Fruit fly (Drosophila melanogaster) whole organism, embryonic: ENCODE results near the gene ebo.

Experiments used
- ATbp ChIP-seq: fragments of 200-800 bp; sonication (Bioruptor generic); optimal IDR thresholded peaks from 2 replicates; lab custom pipeline; 2017; ENCODE audit warnings: missing biosample characterization, mild to moderate bottlenecking, missing genetic modification characterization, missing genetic modification reagents
- CG11504 ChIP-seq: fragments of 200-800 bp; sonication (Bioruptor generic); optimal IDR thresholded peaks from 3 replicates; lab custom pipeline; 2019; ENCODE audit warnings: missing biosample characterization, mild to moderate bottlenecking, missing genetic modification characterization, moderate library complexity
- CG15514 ChIP-seq: fragments of 200-800 bp; sonication (Bioruptor generic); optimal IDR thresholded peaks from 3 replicates; lab custom pipeline; 2017; ENCODE audit warnings: missing biosample characterization, missing genetic modification characterization, mild to moderate bottlenecking, moderate library complexity, missing genetic modification reagents
- CG17385 ChIP-seq: fragments of 200-800 bp; sonication (Bioruptor generic); optimal IDR thresholded peaks from 3 replicates; lab custom pipeline; 2018; ENCODE audit warnings: missing biosample characterization, mild to moderate bottlenecking, missing genetic modification characterization
- CG18262 ChIP-seq: fragments of 200-800 bp; optimal IDR thresholded peaks from 3 replicates; lab custom pipeline; 2019; ENCODE audit warnings: missing biosample characterization, mild to moderate bottlenecking, missing genetic modification characterization, moderate library complexity
- CG18599 ChIP-seq: fragments of 200-800 bp; sonication (Bioruptor generic); optimal IDR thresholded peaks from 3 replicates; lab custom pipeline; 2017; ENCODE audit warnings: missing biosample characterization, missing genetic modification characterization, mild to moderate bottlenecking, moderate library complexity, missing genetic modification reagents
- CG2712 ChIP-seq: fragments of 200-800 bp; optimal IDR thresholded peaks from 3 replicates; lab custom pipeline; 2019; ENCODE audit warnings: missing biosample characterization, mild to moderate bottlenecking, missing genetic modification characterization, moderate library complexity
- CG30020 ChIP-seq: fragments of 200-800 bp; optimal IDR thresholded peaks from 2 replicates; lab custom pipeline; 2019; ENCODE audit warnings: missing biosample characterization, mild to moderate bottlenecking, missing genetic modification characterization, moderate library complexity
- CG32532 ChIP-seq: fragments of 200-800 bp; sonication (Bioruptor generic); IDR thresholded peaks from 2 replicates; pipeline ENCODE4 v1.3.6; 2022; ENCODE audit warnings: missing biosample characterization, missing genetic modification characterization
- CG3847 ChIP-seq: fragments of 200-800 bp; sonication (Bioruptor generic); IDR thresholded peaks from 2 replicates; pipeline ENCODE4 v1.3.6; 2022; ENCODE audit warnings: missing biosample characterization, missing genetic modification characterization
- CG5953 ChIP-seq: fragments of 200-800 bp; sonication (Bioruptor generic); IDR thresholded peaks from 2 replicates; pipeline ENCODE4 v1.3.6; 2022; ENCODE audit warnings: missing biosample characterization, missing genetic modification characterization
- CG6272 ChIP-seq: fragments of 200-800 bp; sonication (Bioruptor generic); IDR thresholded peaks from 2 replicates; pipeline ENCODE4 v1.3.6; 2022; ENCODE audit warnings: missing biosample characterization, missing genetic modification characterization
- CG7372 ChIP-seq: fragments of 200-800 bp; sonication (Bioruptor generic); IDR thresholded peaks from 2 replicates; pipeline ENCODE4 v1.3.6; 2022; ENCODE audit warnings: missing biosample characterization, missing genetic modification characterization
- CG8281 ChIP-seq: fragments of 200-800 bp; sonication (Bioruptor generic); optimal IDR thresholded peaks from 2 replicates; lab custom pipeline; 2018; ENCODE audit warnings: missing biosample characterization, mild to moderate bottlenecking, missing genetic modification characterization, moderate library complexity
- CG8359 ChIP-seq: fragments of 200-800 bp; sonication (Bioruptor generic); optimal IDR thresholded peaks from 2 replicates; lab custom pipeline; 2017; ENCODE audit warnings: missing biosample characterization, mild to moderate bottlenecking, missing genetic modification characterization, borderline replicate concordance
- D ChIP-seq, 2 experiments: fragments of 200-800 bp in 1 of 2; fragments of >200 bp in 1 of 2; sonication (Bioruptor generic) in 1 of 2; optimal IDR thresholded peaks; 2 replicates in 1 of 2; 3 replicates in 1 of 2; lab custom pipeline; 2017; ENCODE audit warnings: mild to moderate bottlenecking in 1 of 2, missing biosample characterization in 1 of 2, missing genetic modification characterization in 1 of 2, missing genetic modification reagents in 1 of 2
- Drgx ChIP-seq: fragments of 200-800 bp; sonication (Bioruptor generic); IDR thresholded peaks from 2 replicates; pipeline ENCODE4 v1.3.6; 2022; ENCODE audit warnings: missing biosample characterization, missing genetic modification characterization
- HHEX ChIP-seq: fragments of 200-800 bp; sonication (Bioruptor generic); optimal IDR thresholded peaks from 3 replicates; lab custom pipeline; 2017; ENCODE audit warnings: missing biosample characterization, mild to moderate bottlenecking, missing genetic modification characterization, missing genetic modification reagents
- HLH3B ChIP-seq: fragments of 200-800 bp; sonication (Bioruptor generic); IDR thresholded peaks from 2 replicates; pipeline ENCODE4 v1.3.6; 2022; ENCODE audit warnings: missing biosample characterization, missing genetic modification characterization
- HmgD ChIP-seq: fragments of 200-800 bp; sonication (Bioruptor generic); optimal IDR thresholded peaks from 3 replicates; lab custom pipeline; 2016; ENCODE audit warnings: missing biosample characterization, missing genetic modification characterization
- Hr51 ChIP-seq, 2 experiments: fragments of 200-800 bp; sonication (Bioruptor generic); optimal IDR thresholded peaks; 2 replicates in 1 of 2; 3 replicates in 1 of 2; lab custom pipeline; 2016 to 2018; ENCODE audit warnings: missing biosample characterization in 2 of 2, missing genetic modification characterization in 2 of 2, mild to moderate bottlenecking in 1 of 2, moderate library complexity in 1 of 2
- Hsf ChIP-seq: fragments of 200-800 bp; sonication (Bioruptor generic); optimal IDR thresholded peaks from 3 replicates; lab custom pipeline; 2016; ENCODE audit warnings: missing biosample characterization, missing genetic modification characterization
- Meics ChIP-seq: fragments of 200-800 bp; sonication (Bioruptor generic); optimal IDR thresholded peaks from 2 replicates; lab custom pipeline; 2017; ENCODE audit warnings: missing biosample characterization, mild to moderate bottlenecking, missing genetic modification characterization
- Myb ChIP-seq: fragments of 200-800 bp; sonication (Bioruptor generic); optimal IDR thresholded peaks from 2 replicates; lab custom pipeline; 2016; ENCODE audit warnings: missing biosample characterization, missing genetic modification characterization
- NfI ChIP-seq: fragments of 200-800 bp; sonication (Bioruptor generic); optimal IDR thresholded peaks from 3 replicates; lab custom pipeline; 2018; ENCODE audit warnings: missing biosample characterization, mild to moderate bottlenecking, missing genetic modification characterization, moderate library complexity
- Optix ChIP-seq: fragments of 200-800 bp; sonication (Bioruptor generic); IDR thresholded peaks from 3 replicates; pipeline ENCODE4 v1.3.6; 2022; ENCODE audit warnings: missing biosample characterization, missing genetic modification characterization
- PHDP ChIP-seq: fragments of 200-800 bp; sonication (Bioruptor generic); optimal IDR thresholded peaks from 3 replicates; lab custom pipeline; 2018; ENCODE audit warnings: missing biosample characterization, mild to moderate bottlenecking, missing genetic modification characterization, moderate library complexity
- abd-A ChIP-seq: fragments of 200-800 bp; sonication (Bioruptor generic); optimal IDR thresholded peaks from 3 replicates; lab custom pipeline; 2019; ENCODE audit warnings: missing biosample characterization, mild to moderate bottlenecking, missing genetic modification characterization, moderate library complexity
- aop ChIP-seq: fragments of 200-800 bp; sonication (Bioruptor generic); IDR thresholded peaks from 2 replicates; pipeline ENCODE4 v1.3.6; 2022; ENCODE audit warnings: missing biosample characterization, missing genetic modification characterization
- caup ChIP-seq: fragments of 200-800 bp; sonication (Bioruptor generic); optimal IDR thresholded peaks from 3 replicates; lab custom pipeline; 2017; ENCODE audit warnings: missing biosample characterization, mild to moderate bottlenecking, missing genetic modification characterization, moderate library complexity; ENCODE audit not compliant: severe bottlenecking
- cg ChIP-seq: fragments of 200-800 bp; sonication (Bioruptor generic); optimal IDR thresholded peaks from 3 replicates; lab custom pipeline; 2019; ENCODE audit warnings: missing biosample characterization, mild to moderate bottlenecking, missing genetic modification characterization, moderate library complexity
- chm ChIP-seq: fragments of 200-800 bp; sonication (Bioruptor generic); IDR thresholded peaks from 2 replicates; pipeline ENCODE4 v1.3.6; 2022; ENCODE audit warnings: missing biosample characterization, missing genetic modification characterization
- corto ChIP-seq: fragments of 200-800 bp; sonication (Bioruptor generic); optimal IDR thresholded peaks from 2 replicates; lab custom pipeline; 2016; ENCODE audit warnings: missing biosample characterization, mild to moderate bottlenecking, missing genetic modification characterization, moderate library complexity
- croc ChIP-seq: fragments of 200-800 bp; sonication (Bioruptor generic); conservative IDR thresholded peaks from 3 replicates; pipeline ENCODE4 v1.3.6; 2022; ENCODE audit warnings: missing biosample characterization, missing genetic modification characterization
- dimm ChIP-seq: fragments of 200-800 bp; sonication (Bioruptor generic); IDR thresholded peaks from 2 replicates; pipeline ENCODE4 v1.3.6; 2022; ENCODE audit warnings: missing biosample characterization, missing genetic modification characterization
- h ChIP-seq: fragments of >200 bp; optimal IDR thresholded peaks from 2 replicates; lab custom pipeline; 2017
- inv ChIP-seq: fragments of 200-800 bp; sonication (Bioruptor generic); IDR thresholded peaks from 2 replicates; pipeline ENCODE4 v1.3.6; 2022; ENCODE audit warnings: missing biosample characterization, missing genetic modification characterization; ENCODE audit not compliant: partially characterized antibody
- nerfin-1 ChIP-seq: fragments of 200-800 bp; sonication (Bioruptor generic); optimal IDR thresholded peaks from 3 replicates; lab custom pipeline; 2019; ENCODE audit warnings: missing biosample characterization, mild to moderate bottlenecking, missing genetic modification characterization, moderate library complexity
- onecut ChIP-seq: fragments of 200-800 bp; sonication (Bioruptor generic); IDR thresholded peaks from 2 replicates; pipeline ENCODE4 v1.3.6; 2022; ENCODE audit warnings: missing biosample characterization, missing genetic modification characterization
- org-1 ChIP-seq: fragments of 200-800 bp; sonication (Bioruptor generic); optimal IDR thresholded peaks from 2 replicates; lab custom pipeline; 2017; ENCODE audit warnings: missing biosample characterization, missing genetic modification characterization
- prd ChIP-seq, 3 experiments: fragments of >200 bp in 2 of 3; fragments of 200-800 bp in 1 of 3; sonication (Bioruptor generic) in 1 of 3; optimal IDR thresholded peaks in 2 of 3; IDR thresholded peaks in 1 of 3; 2 replicates in 2 of 3; 3 replicates in 1 of 3; pipeline versions ENCODE4 v1.3.6 to Lab custom; 2017 to 2022; ENCODE audit warnings: missing biosample characterization in 1 of 3, missing genetic modification characterization in 1 of 3
- pros ChIP-seq: fragments of 200-800 bp; sonication (Bioruptor generic); optimal IDR thresholded peaks from 3 replicates; lab custom pipeline; 2019; ENCODE audit warnings: missing biosample characterization, mild to moderate bottlenecking, missing genetic modification characterization, moderate library complexity
- ranshi ChIP-seq: fragments of 200-800 bp; sonication (Bioruptor generic); IDR thresholded peaks from 2 replicates; pipeline ENCODE4 v1.3.6; 2022; ENCODE audit warnings: missing biosample characterization, missing genetic modification characterization
- sens ChIP-seq: fragments of 200-800 bp; sonication (Bioruptor generic); peaks from one replicate; lab custom pipeline; 2016; ENCODE audit warnings: missing biosample characterization, missing genetic modification characterization
- slbo ChIP-seq: fragments of 200-800 bp; sonication (Bioruptor generic); IDR thresholded peaks from 2 replicates; pipeline ENCODE4 v1.3.6; 2022; ENCODE audit warnings: missing biosample characterization, missing genetic modification characterization
- slou ChIP-seq: fragments of 200-800 bp; sonication (Bioruptor generic); optimal IDR thresholded peaks from 3 replicates; lab custom pipeline; 2016; ENCODE audit warnings: missing biosample characterization, missing genetic modification characterization
- sob ChIP-seq: fragments of 200-800 bp; sonication (Bioruptor generic); IDR thresholded peaks from 2 replicates; pipeline ENCODE4 v1.3.6; 2022; ENCODE audit warnings: missing biosample characterization, missing genetic modification characterization
- unpg ChIP-seq: fragments of 200-800 bp; sonication (Bioruptor generic); optimal IDR thresholded peaks from 3 replicates; lab custom pipeline; 2018; ENCODE audit warnings: missing biosample characterization, mild to moderate bottlenecking, missing genetic modification characterization, moderate library complexity
- wek ChIP-seq: fragments of 200-800 bp; sonication (Bioruptor generic); optimal IDR thresholded peaks from 3 replicates; lab custom pipeline; 2018; ENCODE audit warnings: missing biosample characterization, mild to moderate bottlenecking, missing genetic modification characterization, moderate library complexity

ebo gene

dm6 chrX:524331-524730, 48.0 kb upstream of the ebo start:
- TF ChIP-seq sob (GFP tag; lab: Robert Waterston, UW) (0 out of 2 replicates have a peak, but pooled peaks have one; percentile 10), CG6272 (GFP tag; lab: Robert Waterston, UW) (no peak), wek (GFP tag; lab: Kevin White, UChicago) (peak; percentile 20), CG17385 (peak; percentile 16), CG8359 (GFP tag; lab: Kevin White, UChicago) (no peak), CG30020 (tag; lab: Kevin White, UChicago) (no peak), CG5953 (0 out of 2 replicates have a peak, but pooled peaks have one; percentile 21), HHEX (no peak), CG7372 (GFP tag; lab: Robert Waterston, UW) (no peak), CG18599 (GFP tag; lab: Kevin White, UChicago) (peak; percentile 78), PHDP (no peak), HmgD (GFP tag; lab: Kevin White, UChicago) (peak; percentile 5), cg (no peak), Drgx (GFP tag; lab: Robert Waterston, UW) (0 out of 2 replicates have a peak, but pooled peaks have one; percentile 18), Myb (no peak), ATbp (GFP tag; lab: Kevin White, UChicago) (peak; percentile 31), D (optimal IDR thresholded peaks at IDR 0.05; lab: Kevin White, UChicago) (no peak), D (GFP tag; optimal IDR thresholded peaks at IDR 0.05; lab: Kevin White, UChicago) (no peak), HLH3B (GFP tag; lab: Robert Waterston, UW) (0 out of 2 replicates have a peak, but pooled peaks have one; percentile 23), sens (GFP tag; lab: Kevin White, UChicago) (peak; percentile 85), prd (optimal IDR thresholded peaks at IDR 0.05; lab: Kevin White, UChicago) (no peak), prd (GFP tag; IDR thresholded peaks at IDR 0.05; lab: Robert Waterston, UW) (peak; percentile 30; the same call in 1 of the 3 replicates), pros (GFP tag; lab: Kevin White, UChicago) (peak; percentile 70), Meics (no peak), caup (GFP tag; lab: Kevin White, UChicago) (peak; percentile 22), Optix (GFP tag; lab: Robert Waterston, UW) (no peak), h (no peak), CG8281 (tag; lab: Kevin White, UChicago) (no peak), chm (GFP tag; lab: Robert Waterston, UW) (0 out of 2 replicates have a peak, but pooled peaks have one; percentile 7), CG11504 (peak; percentile 31), onecut (GFP tag; lab: Robert Waterston, UW) (peak; percentile 36; the same call in 1 of the 2 replicates), ranshi (0 out of 2 replicates have a peak, but pooled peaks have one; percentile 24), org-1 (GFP tag; lab: Kevin White, UChicago) (peak; percentile 10), abd-A (peak; percentile 67), inv (GFP tag; lab: Robert Waterston, UW) (no peak), slbo (GFP tag; lab: Robert Waterston, UW) (peak; percentile 58), nerfin-1 (tag; lab: Kevin White, UChicago) (peak; percentile 35), CG2712 (peak; percentile 7), CG15514 (GFP tag; lab: Kevin White, UChicago) (peak; percentile 16), corto (no peak), slou (GFP tag; lab: Kevin White, UChicago) (no peak), croc (GFP tag; lab: Robert Waterston, UW) (no peak), unpg (peak; percentile 20), CG32532 (GFP tag; lab: Robert Waterston, UW) (0 out of 2 replicates have a peak, but pooled peaks have one; percentile 22), CG18262 (tag; lab: Kevin White, UChicago) (peak; percentile 34), NfI (GFP tag; lab: Kevin White, UChicago) (no peak), Hr51 (GFP tag; optimal IDR thresholded peaks at IDR 0.05; lab: Kevin White, UChicago) (peak in 1 of 2 experiments; percentile 52), Hsf (GFP tag; lab: Kevin White, UChicago) (peak; percentile 18), CG3847 (GFP tag; lab: Robert Waterston, UW) (no peak), aop (GFP tag; lab: Robert Waterston, UW) (no peak), dimm (GFP tag; lab: Robert Waterston, UW) (no peak)
